Worm (Caenorhabditis elegans) whole organism, L4 larva: ENCODE data around the gene clec-256.

Experiments used
- F26F4.8 ChIP-seq: fragments of 200-800 bp; sonication (Bioruptor generic); conservative IDR thresholded peaks from 2 replicates; pipeline ENCODE4 v1.3.6; 2022; ENCODE audit warnings: missing genetic modification characterization, missing compliant biosample characterization
- F37D6.2 ChIP-seq: sonication (generic microtip); optimal IDR thresholded peaks from 2 replicates; lab custom pipeline; 2016; ENCODE audit warnings: mild to moderate bottlenecking, missing genetic modification characterization, missing compliant biosample characterization
- Y105C5A.15 ChIP-seq: fragments of 200-800 bp; sonication (Bioruptor generic); IDR thresholded peaks from 2 replicates; pipeline ENCODE4 v1.3.6; 2022; ENCODE audit warnings: missing genetic modification characterization, missing compliant biosample characterization
- ZK546.5 ChIP-seq, 2 experiments: sonication (generic microtip); optimal IDR thresholded peaks; 2 replicates each; lab custom pipeline; 2017; ENCODE audit warnings: missing biosample characterization in 2 of 2, missing genetic modification characterization in 2 of 2
- aha-1 ChIP-seq: fragments of 150-350 bp; peaks from one replicate; lab custom pipeline; 2014; ENCODE audit warnings: missing biosample characterization, missing genetic modification characterization
- aly-2 ChIP-seq: sonication (generic microtip); optimal IDR thresholded peaks from 2 replicates; lab custom pipeline; 2018; ENCODE audit warnings: missing biosample characterization, missing genetic modification characterization
- ceh-20 ChIP-seq: fragments of 200-800 bp; sonication (Bioruptor generic); IDR thresholded peaks from 2 replicates; pipeline ENCODE4 v1.3.6; 2022; ENCODE audit warnings: missing genetic modification reagents, missing genetic modification characterization, missing compliant biosample characterization
- ceh-44 ChIP-seq: fragments of 200-800 bp; sonication (Bioruptor generic); IDR thresholded peaks from 2 replicates; pipeline ENCODE4 v1.3.6; 2022; ENCODE audit warnings: missing genetic modification reagents, missing genetic modification characterization, missing compliant biosample characterization
- ceh-82 ChIP-seq: sonication (generic microtip); optimal IDR thresholded peaks from 2 replicates; lab custom pipeline; 2017; ENCODE audit warnings: missing biosample characterization, missing genetic modification characterization
- ces-1 ChIP-seq: fragments of 150-350 bp; sonication (generic microtip); optimal IDR thresholded peaks from 4 replicates; lab custom pipeline; 2014; ENCODE audit warnings: missing biosample characterization, missing genetic modification reagents, missing genetic modification characterization
- cey-2 ChIP-seq: sonication (generic microtip); optimal IDR thresholded peaks from 3 replicates; lab custom pipeline; 2017; ENCODE audit warnings: missing genetic modification characterization, mild to moderate bottlenecking, missing compliant biosample characterization, antibody characterized with exemption, borderline replicate concordance; ENCODE audit not compliant: insufficient read depth
- ctbp-1 ChIP-seq: fragments of 200-800 bp; sonication (Bioruptor generic); IDR thresholded peaks from 2 replicates; pipeline ENCODE4 v1.3.6; 2022; ENCODE audit warnings: missing genetic modification reagents, missing genetic modification characterization, missing compliant biosample characterization
- daf-8 ChIP-seq: fragments of 200-800 bp; sonication (Bioruptor generic); IDR thresholded peaks from 2 replicates; pipeline ENCODE4 v1.3.6; 2022; ENCODE audit warnings: missing genetic modification characterization, missing compliant biosample characterization
- dmd-6 ChIP-seq: fragments of 200-800 bp; sonication (Bioruptor generic); IDR thresholded peaks from 2 replicates; pipeline ENCODE4 v1.3.6; 2022; ENCODE audit warnings: missing genetic modification reagents, missing genetic modification characterization, missing compliant biosample characterization
- dmd-8 ChIP-seq: fragments of 200-800 bp; sonication (Bioruptor generic); IDR thresholded peaks from 2 replicates; pipeline ENCODE4 v1.3.6; 2022; ENCODE audit warnings: missing genetic modification characterization, missing compliant biosample characterization
- duxl-1 ChIP-seq: sonication (generic microtip); optimal IDR thresholded peaks from 2 replicates; lab custom pipeline; 2016; ENCODE audit warnings: mild to moderate bottlenecking, missing genetic modification characterization, moderate library complexity, missing compliant biosample characterization; ENCODE audit not compliant: poor library complexity
- egl-27 ChIP-seq: sonication (generic microtip); optimal IDR thresholded peaks from 3 replicates; lab custom pipeline; 2017; ENCODE audit warnings: missing biosample characterization, missing genetic modification reagents, missing genetic modification characterization
- egl-43 ChIP-seq: fragments of 200-800 bp; sonication (Bioruptor generic); IDR thresholded peaks from 2 replicates; pipeline ENCODE4 v1.3.6; 2022; ENCODE audit warnings: missing genetic modification reagents, missing genetic modification characterization, missing compliant biosample characterization
- fos-1 ChIP-seq: fragments of 150-350 bp; optimal IDR thresholded peaks from 2 replicates; lab custom pipeline; 2014; ENCODE audit warnings: missing biosample characterization, missing genetic modification characterization
- hlh-11 ChIP-seq: fragments of 200-800 bp; sonication (Bioruptor generic); optimal IDR thresholded peaks from 2 replicates; lab custom pipeline; 2018; ENCODE audit warnings: mild to moderate bottlenecking, missing genetic modification characterization, missing compliant biosample characterization
- hlh-30 ChIP-seq: sonication (generic microtip); optimal IDR thresholded peaks from 2 replicates; lab custom pipeline; 2017; ENCODE audit warnings: antibody characterized with exemption, mild to moderate bottlenecking, missing genetic modification characterization, missing compliant biosample characterization; ENCODE audit not compliant: insufficient read depth
- hmg-1.1 ChIP-seq: fragments of 200-800 bp; sonication (Bioruptor generic); IDR thresholded peaks from 2 replicates; pipeline ENCODE4 v1.3.6; 2022; ENCODE audit warnings: missing genetic modification reagents, missing genetic modification characterization, missing compliant biosample characterization
- jun-1 ChIP-seq: fragments of 150-350 bp; optimal IDR thresholded peaks from 2 replicates; lab custom pipeline; 2014; ENCODE audit warnings: missing biosample characterization, missing genetic modification reagents, missing genetic modification characterization
- lin-13 ChIP-seq: fragments of 150-350 bp; optimal IDR thresholded peaks from 2 replicates; lab custom pipeline; 2014; ENCODE audit warnings: missing biosample characterization, missing genetic modification reagents, missing genetic modification characterization
- lin-15B ChIP-seq: fragments of 150-350 bp; sonication (generic microtip); optimal IDR thresholded peaks from 3 replicates; lab custom pipeline; 2014; ENCODE audit warnings: missing biosample characterization, missing genetic modification characterization
- mdl-1 ChIP-seq, 2 experiments: fragments of 150-350 bp in 1 of 2; sonication (generic microtip) in 1 of 2; optimal IDR thresholded peaks; 2 replicates each; lab custom pipeline; 2014 to 2017; ENCODE audit warnings: missing biosample characterization in 2 of 2, missing genetic modification characterization in 2 of 2
- mxl-3 ChIP-seq: fragments of 200-800 bp; sonication (Bioruptor generic); optimal IDR thresholded peaks from 2 replicates; lab custom pipeline; 2018; ENCODE audit warnings: mild to moderate bottlenecking, missing genetic modification characterization, missing compliant biosample characterization
- nhr-111 ChIP-seq: fragments of 200-800 bp; sonication (Bioruptor generic); optimal IDR thresholded peaks from 2 replicates; lab custom pipeline; 2018; ENCODE audit warnings: mild to moderate bottlenecking, missing genetic modification characterization, missing compliant biosample characterization
- nhr-48 ChIP-seq: sonication (generic microtip); optimal IDR thresholded peaks from 2 replicates; lab custom pipeline; 2016; ENCODE audit warnings: mild to moderate bottlenecking, missing genetic modification characterization, missing compliant biosample characterization
- nhr-76 ChIP-seq: fragments of 150-350 bp; optimal IDR thresholded peaks from 2 replicates; lab custom pipeline; 2014; ENCODE audit warnings: missing biosample characterization, missing genetic modification characterization
- pha-4 ChIP-seq, 2 experiments: fragments of 150-350 bp in 1 of 2; fragments of 200-800 bp in 1 of 2; sonication (Bioruptor generic) in 1 of 2; IDR thresholded peaks in 1 of 2; optimal IDR thresholded peaks in 1 of 2; 2 replicates each; pipeline versions ENCODE4 v1.3.6 to Lab custom; 2014 to 2022; ENCODE audit warnings: missing genetic modification characterization in 2 of 2, missing genetic modification reagents in 2 of 2, missing biosample characterization in 1 of 2, missing compliant biosample characterization in 1 of 2
- php-3 ChIP-seq: fragments of 200-800 bp; sonication (Bioruptor generic); IDR thresholded peaks from 2 replicates; pipeline ENCODE4 v1.3.6; 2022; ENCODE audit warnings: missing genetic modification reagents, missing genetic modification characterization, missing compliant biosample characterization
- rbr-2 ChIP-seq: sonication (generic microtip); optimal IDR thresholded peaks from 2 replicates; lab custom pipeline; 2016; ENCODE audit warnings: missing genotype, missing genetic modification characterization, missing compliant biosample characterization
- snpc-1.2 ChIP-seq: fragments of 200-800 bp; sonication (Bioruptor generic); IDR thresholded peaks from 2 replicates; pipeline ENCODE4 v1.3.6; 2022; ENCODE audit warnings: missing genetic modification reagents, missing genetic modification characterization, missing compliant biosample characterization
- snpc-4 ChIP-seq: fragments of 150-350 bp; optimal IDR thresholded peaks from 2 replicates; lab custom pipeline; 2014; ENCODE audit warnings: missing biosample characterization, missing genetic modification characterization
- spr-1 ChIP-seq: sonication (generic microtip); optimal IDR thresholded peaks from 2 replicates; lab custom pipeline; 2016; ENCODE audit warnings: mild to moderate bottlenecking, missing genetic modification characterization, missing compliant biosample characterization
- tra-1 ChIP-seq: fragments of 200-800 bp; sonication (Bioruptor generic); IDR thresholded peaks from 2 replicates; pipeline ENCODE4 v1.3.6; 2022; ENCODE audit warnings: missing genetic modification reagents, missing genetic modification characterization, missing compliant biosample characterization
- vab-7 ChIP-seq: fragments of 200-800 bp; sonication (Bioruptor generic); IDR thresholded peaks from 2 replicates; pipeline ENCODE4 v1.3.6; 2022; ENCODE audit warnings: missing genetic modification reagents, missing genetic modification characterization, missing compliant biosample characterization
- zag-1 ChIP-seq: fragments of 150-350 bp; optimal IDR thresholded peaks from 2 replicates; lab custom pipeline; 2014; ENCODE audit warnings: missing biosample characterization, missing genetic modification characterization
- zip-11 ChIP-seq: fragments of 200-800 bp; sonication (Bioruptor generic); IDR thresholded peaks from 2 replicates; pipeline ENCODE4 v1.3.6; 2022; ENCODE audit warnings: missing genetic modification characterization, missing compliant biosample characterization
- zip-2 ChIP-seq: fragments of 150-350 bp; optimal IDR thresholded peaks from 2 replicates; lab custom pipeline; 2014; ENCODE audit warnings: missing biosample characterization, missing genetic modification characterization
- ztf-7 ChIP-seq: fragments of 150-350 bp; optimal IDR thresholded peaks from 2 replicates; lab custom pipeline; 2014; ENCODE audit warnings: missing biosample characterization, missing genetic modification characterization

The clec-256 gene

DNA sequence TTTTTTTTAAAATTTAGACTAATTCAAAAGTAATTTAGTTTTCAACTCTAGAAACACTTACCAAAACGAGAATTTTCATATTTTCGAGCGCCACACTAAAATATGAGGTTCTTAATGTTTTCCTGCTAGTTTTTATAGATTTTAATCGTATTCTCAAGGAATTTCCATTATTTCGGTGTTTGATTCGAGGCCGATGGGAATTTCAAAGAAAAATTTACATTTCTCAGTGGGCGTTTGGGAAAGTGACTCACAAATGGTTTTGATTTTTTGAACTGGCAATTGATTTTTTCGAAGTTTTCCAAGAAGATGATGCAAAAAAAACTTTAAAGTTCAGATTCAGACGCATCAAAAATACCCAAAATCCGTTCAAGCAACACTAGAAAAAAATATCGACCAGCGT lies 30.6 kb downstream of the clec-256 start, which contains the start of gene C54E10.11:
Gene C54E10.11, minus strand, starts transcription at position 101 of the 400 bp plus-strand sequence.
- TF ChIP-seq aha-1 (tag; lab: Kevin White, UChicago) (no peak), ceh-82 (tag; lab: Kevin White, UChicago) (no peak), mxl-3 (no peak), rbr-2 (no peak), tra-1 (GFP tag; lab: Robert Waterston, UW) (no peak), zip-11 (no peak), F37D6.2 (tag; lab: Kevin White, UChicago) (no peak), ceh-20 (GFP tag; lab: Robert Waterston, UW) (no peak), zag-1 (no peak), egl-43 (GFP tag; lab: Robert Waterston, UW) (no peak), nhr-76 (tag; lab: Kevin White, UChicago) (no peak), vab-7 (GFP tag; lab: Robert Waterston, UW) (no peak), Y105C5A.15 (GFP tag; lab: Robert Waterston, UW) (no peak), jun-1 (no peak), lin-13 (GFP tag; lab: Kevin White, UChicago) (no peak), spr-1 (tag; lab: Kevin White, UChicago) (no peak), snpc-1.2 (GFP tag; lab: Robert Waterston, UW) (no peak), php-3 (GFP tag; lab: Robert Waterston, UW) (no peak), snpc-4 (tag; lab: Kevin White, UChicago) (no peak)

- TF ChIP-seq lin-13 (GFP tag; lab: Kevin White, UChicago) (no peak), nhr-48 (tag; lab: Kevin White, UChicago) (no peak), cey-2 (tag; lab: Kevin White, UChicago) (no peak), ZK546.5 (tag; optimal IDR thresholded peaks at IDR 0.05; lab: Kevin White, UChicago) (no peak), fos-1 (no peak), zag-1 (no peak), duxl-1 (tag; lab: Kevin White, UChicago) (no peak), dmd-8 (no peak)
Measured at ce11 chrV:18803260-18803659, 31.8 kb downstream of the clec-256 start, which contains the start of gene C54E10.10. Gene C54E10.10, minus strand, starts transcription at chrV:18803360.

DNA sequence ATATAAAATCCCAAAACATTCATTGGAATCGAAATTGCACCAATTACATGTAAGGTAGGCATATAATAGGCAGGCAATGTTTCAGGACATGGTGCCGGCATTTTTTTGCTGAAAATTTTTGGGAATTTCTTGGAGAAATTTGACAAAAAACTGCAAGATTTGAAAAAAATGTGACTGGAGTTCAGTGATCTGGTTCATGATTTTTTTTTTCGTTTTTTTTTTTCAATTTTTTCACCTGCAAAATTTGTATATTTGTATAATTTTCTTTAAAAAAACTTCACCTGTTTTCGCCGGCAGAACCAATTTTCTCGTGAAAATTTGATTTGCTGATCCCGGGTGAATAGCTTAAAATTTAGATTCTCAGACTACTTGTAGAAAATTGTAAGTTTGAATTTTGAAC lies 34.9 kb downstream of the clec-256 start, which contains the start of gene sri-10:
Gene sri-10, minus strand, starts transcription at position 101 of the 400 bp plus-strand sequence.
- no peak for TF ChIP-seq hlh-11 (tag; lab: Kevin White, UChicago)
- no peak for TF ChIP-seq egl-27 (tag; lab: Kevin White, UChicago)
- TF ChIP-seq ceh-44 (GFP tag; lab: Robert Waterston, UW): no peak
- no peak for TF ChIP-seq ctbp-1
- no peak for TF ChIP-seq F26F4.8 (GFP tag; lab: Robert Waterston, UW)
- TF ChIP-seq spr-1 (tag; lab: Kevin White, UChicago): no peak
- no peak for TF ChIP-seq aly-2 (tag; lab: Kevin White, UChicago)
- no peak for TF ChIP-seq daf-8 (GFP tag; lab: Robert Waterston, UW)
- TF ChIP-seq zip-11: no peak
- no peak for TF ChIP-seq zag-1
- TF ChIP-seq lin-15B (tag; lab: Kevin White, UChicago): no peak
- TF ChIP-seq zip-2 (tag; lab: Kevin White, UChicago): no peak
- TF ChIP-seq ztf-7 (tag; lab: Kevin White, UChicago): no peak
- TF ChIP-seq, all 104 proteins: peak for 0

- TF ChIP-seq dmd-6 (GFP tag; lab: Robert Waterston, UW) (no peak), pha-4 (GFP tag; IDR thresholded peaks at IDR 0.05; lab: Robert Waterston, UW) (no peak), pha-4 (tag; optimal IDR thresholded peaks at IDR 0.05; lab: Kevin White, UChicago) (no peak), nhr-111 (GFP tag; lab: Kevin White, UChicago) (no peak), hlh-30 (tag; lab: Kevin White, UChicago) (peak; percentile 18), mdl-1 (tag; optimal IDR thresholded peaks at IDR 0.05; lab: Kevin White, UChicago) (no peak), ces-1 (GFP tag; lab: Kevin White, UChicago) (peak; percentile 16), hlh-11 (tag; lab: Kevin White, UChicago) (peak; percentile 4), hmg-1.1 (GFP tag; lab: Robert Waterston, UW) (peak; percentile 57; the same call in 1 of the 2 replicates)
Measured at ce11 chrV:18808621-18809020, 37.1 kb downstream of the clec-256 start, which contains the start of gene C54E10.6. Gene C54E10.6, minus strand, starts transcription at chrV:18808729.
